ENCODE assay signal across 4 fruit fly cellular contexts in genomic region chr3R:29522164-29522563, dm6.
A peak's percentile ranks its signal among the peaks of the same experiment; 100 is the strongest.
TF ChIP-seq lines count a peak whose summit lies in the region.

No protein-coding gene starts in this region.

- no peak for TF ChIP-seq CTCF in whole organism, embryonic (GFP tag; optimal IDR thresholded peaks at IDR 0.05; lab: Kevin White, UChicago)

TF ChIP-seq in whole organism, embryonic, 481 proteins besides CTCF, POLR2A, EP300 and RAD21 (continues in another document):
- TF ChIP-seq CG12071 (GFP tag; optimal IDR thresholded peaks at IDR 0.05; lab: Kevin White, UChicago) (no peak), CG18764 (GFP tag; optimal IDR thresholded peaks at IDR 0.05; lab: Kevin White, UChicago) (peak; percentile 37), lmd (GFP tag; IDR thresholded peaks at IDR 0.05; lab: Robert Waterston, UW) (peak; percentile 43; the same call in 1 of the 2 replicates), CG5953 (GFP tag; IDR thresholded peaks at IDR 0.05; lab: Robert Waterston, UW) (0 out of 2 replicates have a peak, but pooled peaks have one; percentile 11), Xbp1 (GFP tag; optimal IDR thresholded peaks at IDR 0.05; lab: Kevin White, UChicago) (peak; percentile 6), zen (tag; optimal IDR thresholded peaks at IDR 0.05; lab: Kevin White, UChicago) (peak; percentile 86), CG31441 (GFP tag; IDR thresholded peaks at IDR 0.05; lab: Robert Waterston, UW) (peak; percentile 53), ranshi (GFP tag; IDR thresholded peaks at IDR 0.05; lab: Robert Waterston, UW) (peak; percentile 8; the same call in 1 of the 2 replicates), gem (tag; optimal IDR thresholded peaks at IDR 0.05; lab: Kevin White, UChicago) (peak; percentile 74), jumu (GFP tag; optimal IDR thresholded peaks at IDR 0.05; lab: Kevin White, UChicago) (peak; percentile 7), bbx (GFP tag; IDR thresholded peaks at IDR 0.05; lab: Robert Waterston, UW; ENCODE audit: partially characterized antibody) (no peak), Usf (GFP tag; optimal IDR thresholded peaks at IDR 0.05; lab: Kevin White, UChicago) (peak; percentile 13), zfh1 (GFP tag; IDR thresholded peaks at IDR 0.05; lab: Robert Waterston, UW) (peak; percentile 75), CG17359 (tag; optimal IDR thresholded peaks at IDR 0.05; lab: Kevin White, UChicago) (peak; percentile 50), NfI (GFP tag; optimal IDR thresholded peaks at IDR 0.05; lab: Kevin White, UChicago) (no peak), pan (optimal IDR thresholded peaks at IDR 0.05; lab: Kevin White, UChicago) (no peak), pan (GFP tag; optimal IDR thresholded peaks at IDR 0.05 in 1 of 2, IDR thresholded peaks at IDR 0.05 in 1 of 2) (peak in 1 of 2 experiments; percentile 60), CG10209 (GFP tag; optimal IDR thresholded peaks at IDR 0.05; lab: Kevin White, UChicago) (peak; percentile 44), al (GFP tag; IDR thresholded peaks at IDR 0.05; lab: Robert Waterston, UW) (no peak), Pdp1 (GFP tag; optimal IDR thresholded peaks at IDR 0.05; lab: Kevin White, UChicago) (peak in 1 of 2 experiments; percentile 25), ERR (GFP tag; optimal IDR thresholded peaks at IDR 0.05; lab: Kevin White, UChicago) (no peak), Abd-B (GFP tag; optimal IDR thresholded peaks at IDR 0.05; lab: Kevin White, UChicago) (peak; percentile 24)

TF ChIP-seq in whole organism, prepupa, 60 proteins besides CTCF, POLR2A, EP300 and RAD21 (continues in another document):
- TF ChIP-seq Gug (GFP tag; IDR thresholded peaks at IDR 0.05; lab: Robert Waterston, UW) (peak; percentile 61), net (GFP tag; optimal IDR thresholded peaks at IDR 0.05; lab: Kevin White, UChicago) (peak; percentile 8), Eip78C (GFP tag; lab: Kevin White, UChicago) (peak; percentile 83), eg (GFP tag; IDR thresholded peaks at IDR 0.05; lab: Robert Waterston, UW) (peak; percentile 24; the same call in 1 of the 3 replicates), fd59A (GFP tag; optimal IDR thresholded peaks at IDR 0.05; lab: Kevin White, UChicago) (peak; percentile 55), vri (GFP tag; optimal IDR thresholded peaks at IDR 0.05; lab: Kevin White, UChicago) (peak; percentile 9), Eip75B (GFP tag; optimal IDR thresholded peaks at IDR 0.05; lab: Kevin White, UChicago) (peak; percentile 44), Met (GFP tag; optimal IDR thresholded peaks at IDR 0.05; lab: Kevin White, UChicago) (peak; percentile 41), Hr4 (GFP tag; optimal IDR thresholded peaks at IDR 0.05; lab: Kevin White, UChicago) (peak; percentile 37), Sox15 (GFP tag; optimal IDR thresholded peaks at IDR 0.05; lab: Kevin White, UChicago) (no peak), CG6163 (GFP tag; IDR thresholded peaks at IDR 0.05; lab: Robert Waterston, UW) (peak; percentile 68; the same call in 2 of the 3 replicates), CG3919 (GFP tag; optimal IDR thresholded peaks at IDR 0.05; lab: Kevin White, UChicago) (peak; percentile 69), fd85E (GFP tag; optimal IDR thresholded peaks at IDR 0.05; lab: Kevin White, UChicago) (no peak), CG9139 (GFP tag; optimal IDR thresholded peaks at IDR 0.05; lab: Kevin White, UChicago) (no peak), CG8119 (GFP tag; IDR thresholded peaks at IDR 0.05; lab: Robert Waterston, UW) (peak; percentile 49; the same call in 2 of the 3 replicates), salr (GFP tag; optimal IDR thresholded peaks at IDR 0.05; lab: Kevin White, UChicago) (peak; percentile 5 to 27), Ets96B (tag; optimal IDR thresholded peaks at IDR 0.05; lab: Kevin White, UChicago) (peak; percentile 75), CG6854 (GFP tag; optimal IDR thresholded peaks at IDR 0.05; lab: Kevin White, UChicago) (no peak), CG32006 (GFP tag; optimal IDR thresholded peaks at IDR 0.05; lab: Kevin White, UChicago) (peak; percentile 37), dac (GFP tag; optimal IDR thresholded peaks at IDR 0.05; lab: Kevin White, UChicago) (no peak), Lpt (GFP tag; optimal IDR thresholded peaks at IDR 0.05; lab: Kevin White, UChicago) (peak; percentile 7), spab (GFP tag; optimal IDR thresholded peaks at IDR 0.05; lab: Kevin White, UChicago) (peak; percentile 67), topi (GFP tag; optimal IDR thresholded peaks at IDR 0.05; lab: Kevin White, UChicago) (peak; percentile 47)

TF ChIP-seq in whole organism, pupa, 21 proteins besides CTCF, POLR2A, EP300 and RAD21:
- TF ChIP-seq rn (GFP tag; IDR thresholded peaks at IDR 0.05; lab: Robert Waterston, UW) (no peak), fd96Ca (GFP tag; IDR thresholded peaks at IDR 0.05; lab: Robert Waterston, UW) (peak; percentile 46; the same call in 1 of the 3 replicates), CG17806 (tag; optimal IDR thresholded peaks at IDR 0.05; lab: Kevin White, UChicago) (peak; percentile 80), Pif1A (GFP tag; optimal IDR thresholded peaks at IDR 0.05; lab: Kevin White, UChicago) (peak; percentile 41), CG15710 (tag; optimal IDR thresholded peaks at IDR 0.05; lab: Kevin White, UChicago) (peak; percentile 68), D1 (tag; optimal IDR thresholded peaks at IDR 0.05; lab: Kevin White, UChicago) (no peak), Ets98B (GFP tag; IDR thresholded peaks at IDR 0.05; lab: Robert Waterston, UW) (0 out of 2 replicates have a peak, but pooled peaks have one; percentile 14), Snoo (tag; optimal IDR thresholded peaks at IDR 0.05; lab: Kevin White, UChicago) (peak; percentile 24), CG9948 (tag; optimal IDR thresholded peaks at IDR 0.05; lab: Kevin White, UChicago) (peak; percentile 72), Pif1B (GFP tag; optimal IDR thresholded peaks at IDR 0.05; lab: Kevin White, UChicago) (peak; percentile 29), CG8301 (tag; optimal IDR thresholded peaks at IDR 0.05; lab: Kevin White, UChicago) (peak; percentile 41), CG12605 (GFP tag; IDR thresholded peaks at IDR 0.05; lab: Robert Waterston, UW) (no peak), CG32121 (GFP tag; IDR thresholded peaks at IDR 0.05; lab: Robert Waterston, UW) (no peak), CG8159 (tag; optimal IDR thresholded peaks at IDR 0.05; lab: Kevin White, UChicago) (peak; percentile 84), CG34367 (tag; optimal IDR thresholded peaks at IDR 0.05; lab: Kevin White, UChicago) (peak; percentile 52), CG14655 (GFP tag; optimal IDR thresholded peaks at IDR 0.05; lab: Kevin White, UChicago) (peak; percentile 66), CG4496 (GFP tag; IDR thresholded peaks at IDR 0.05; lab: Robert Waterston, UW) (0 out of 3 replicates have a peak, but pooled peaks have one; percentile 44), EcR (GFP tag; optimal IDR thresholded peaks at IDR 0.05; lab: Kevin White, UChicago) (no peak), CG13204 (GFP tag; optimal IDR thresholded peaks at IDR 0.05; lab: Kevin White, UChicago) (peak; percentile 4), CG10348 (GFP tag; IDR thresholded peaks at IDR 0.05; lab: Robert Waterston, UW) (no peak), gl (tag; optimal IDR thresholded peaks at IDR 0.05; lab: Kevin White, UChicago) (peak; percentile 43)
TF ChIP-seq in whole organism, pupa: peak in this region for 15.

TF ChIP-seq in whole organism, wandering third instar larva, 38 proteins besides CTCF, POLR2A, EP300 and RAD21:
- TF ChIP-seq CG9705 (GFP tag; optimal IDR thresholded peaks at IDR 0.05; lab: Kevin White, UChicago) (no peak), fru (GFP tag; optimal IDR thresholded peaks at IDR 0.05; lab: Kevin White, UChicago) (peak; percentile 28), brk (GFP tag; optimal IDR thresholded peaks at IDR 0.05; lab: Kevin White, UChicago) (peak; percentile 9), foxo (GFP tag; optimal IDR thresholded peaks at IDR 0.05; lab: Kevin White, UChicago) (peak in 1 of 2 experiments; percentile 64), Sp1 (GFP tag; optimal IDR thresholded peaks at IDR 0.05; lab: Kevin White, UChicago) (peak; percentile 44), psq (GFP tag; optimal IDR thresholded peaks at IDR 0.05; lab: Kevin White, UChicago) (peak; percentile 0), h (GFP tag; optimal IDR thresholded peaks at IDR 0.05; lab: Kevin White, UChicago) (peak; percentile 57), dmrt93B (GFP tag; optimal IDR thresholded peaks at IDR 0.05; lab: Kevin White, UChicago) (peak; percentile 10), rgr (GFP tag; optimal IDR thresholded peaks at IDR 0.05; lab: Kevin White, UChicago) (peak; percentile 7), HLH106 (tag; optimal IDR thresholded peaks at IDR 0.05; lab: Kevin White, UChicago) (peak; percentile 54), Rel (GFP tag; optimal IDR thresholded peaks at IDR 0.05; lab: Kevin White, UChicago) (no peak), Rel (tag; optimal IDR thresholded peaks at IDR 0.05; lab: Kevin White, UChicago) (no peak), Dif (GFP tag; optimal IDR thresholded peaks at IDR 0.05; lab: Kevin White, UChicago; ENCODE audit: partially characterized antibody) (no peak), ey (GFP tag; optimal IDR thresholded peaks at IDR 0.05; lab: Kevin White, UChicago) (peak; percentile 5), br (GFP tag; optimal IDR thresholded peaks at IDR 0.05; lab: Kevin White, UChicago) (peak; percentile 10), pan (optimal IDR thresholded peaks at IDR 0.05; lab: Kevin White, UChicago) (no peak)

Comparison
In these comparisons a context has a peak if more than half of its experiments do, and no peak if none do; other contexts are left out.
1. Of the 7 proteins assayed by ChIP-seq in both whole organism, embryonic and whole organism, prepupa: peak only in whole organism, embryonic: Blimp-1; only in whole organism, prepupa: Gug, Hr39 and Lpt; in both: Sox102F; in neither: 2.